Fruit fly (Drosophila melanogaster) whole organism, pupa: ENCODE measurements around the gene CG32945.

Source experiments
- CG12605 ChIP-seq: fragments of 200-800 bp; sonication (Bioruptor generic); IDR thresholded peaks from 2 replicates; pipeline ENCODE4 v1.3.6; 2022; ENCODE audit warnings: missing biosample characterization, missing genetic modification characterization
- CG14655 ChIP-seq: fragments of 200-800 bp; sonication (Bioruptor generic); optimal IDR thresholded peaks from 3 replicates; lab custom pipeline; 2017; ENCODE audit warnings: mild to moderate bottlenecking, missing biosample characterization, missing genetic modification reagents, missing genetic modification characterization
- CG15710 ChIP-seq: fragments of 200-800 bp; sonication (Bioruptor generic); optimal IDR thresholded peaks from 2 replicates; lab custom pipeline; 2018; ENCODE audit warnings: missing biosample characterization, mild to moderate bottlenecking, missing genetic modification characterization, moderate library complexity
- CG32121 ChIP-seq: fragments of 200-800 bp; sonication (Bioruptor generic); IDR thresholded peaks from 2 replicates; pipeline ENCODE4 v1.3.6; 2022; ENCODE audit warnings: missing biosample characterization, missing genetic modification characterization
- CG34367 ChIP-seq: fragments of 200-800 bp; sonication (Bioruptor generic); optimal IDR thresholded peaks from 2 replicates; lab custom pipeline; 2018; ENCODE audit warnings: missing biosample characterization, mild to moderate bottlenecking, missing genetic modification characterization
- CG8301 ChIP-seq: fragments of 200-800 bp; sonication (Bioruptor generic); optimal IDR thresholded peaks from 2 replicates; lab custom pipeline; 2018; ENCODE audit warnings: missing biosample characterization, mild to moderate bottlenecking, missing genetic modification characterization
- D1 ChIP-seq: fragments of 200-800 bp; sonication (Bioruptor generic); optimal IDR thresholded peaks from 2 replicates; lab custom pipeline; 2018; ENCODE audit warnings: missing biosample characterization, mild to moderate bottlenecking, missing genetic modification characterization, moderate library complexity
- Ets98B ChIP-seq: fragments of 200-800 bp; sonication (Bioruptor generic); IDR thresholded peaks from 2 replicates; pipeline ENCODE4 v1.3.6; 2022; ENCODE audit warnings: missing biosample characterization, missing genetic modification characterization
- Pif1A ChIP-seq: fragments of 200-800 bp; sonication (Bioruptor generic); optimal IDR thresholded peaks from 3 replicates; lab custom pipeline; 2016; ENCODE audit warnings: missing biosample characterization, missing genetic modification characterization
- Pif1B ChIP-seq: fragments of 200-800 bp; sonication (Bioruptor generic); optimal IDR thresholded peaks from 3 replicates; lab custom pipeline; 2016; ENCODE audit warnings: missing biosample characterization, missing genetic modification characterization
- Snoo ChIP-seq: fragments of 200-800 bp; sonication (Bioruptor generic); optimal IDR thresholded peaks from 3 replicates; lab custom pipeline; 2017; ENCODE audit warnings: missing biosample characterization, mild to moderate bottlenecking, missing genetic modification characterization, inconsistent platforms
- fd96Ca ChIP-seq: fragments of 200-800 bp; sonication (Bioruptor generic); IDR thresholded peaks from 3 replicates; pipeline ENCODE4 v1.3.6; 2022; ENCODE audit warnings: missing biosample characterization, missing genetic modification characterization
- gl ChIP-seq: fragments of 200-800 bp; sonication (Bioruptor generic); optimal IDR thresholded peaks from 2 replicates; lab custom pipeline; 2018; ENCODE audit warnings: missing biosample characterization, mild to moderate bottlenecking, missing genetic modification characterization

The CG32945 gene

DNA sequence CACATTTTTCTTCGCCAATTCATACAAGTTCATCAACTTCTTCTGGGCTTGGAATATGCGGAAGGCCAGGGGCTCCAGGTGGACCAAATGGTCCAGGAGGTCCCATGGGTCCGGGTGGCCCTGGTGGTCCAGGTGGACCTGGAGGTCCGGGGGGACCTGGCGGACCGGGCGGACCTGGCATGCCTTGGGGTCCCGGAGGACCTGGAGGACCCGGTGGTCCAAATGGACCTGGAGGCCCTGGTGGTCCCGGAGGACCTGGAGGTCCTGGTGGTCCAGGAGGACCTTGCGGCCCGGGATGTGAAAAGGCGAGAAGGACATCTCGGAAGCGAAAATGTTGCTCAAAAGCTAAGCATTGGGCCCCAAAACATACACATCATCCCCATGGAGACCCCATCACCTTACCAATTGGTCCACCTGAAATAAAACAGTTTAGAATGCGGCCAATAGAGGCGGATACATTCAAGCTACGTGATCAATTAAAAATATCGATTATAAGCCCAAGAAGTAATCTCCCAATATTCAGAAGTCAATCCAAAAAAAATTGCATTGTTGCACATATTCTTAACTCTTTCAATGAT is 35.7 kb downstream of the CG32945 start:
- no peak for TF ChIP-seq Ets98B (GFP tag; lab: Robert Waterston, UW)

dm6 chr3R:4541056-4541455 is 37.4 kb downstream of the CG32945 start, which contains the start of gene Mur82C:
Mur82C (plus strand) TSS chr3R:4541356.
- TF ChIP-seq D1 (tag; lab: Kevin White, UChicago) (no peak), Pif1A (no peak), CG8301 (no peak), CG14655 (GFP tag; lab: Kevin White, UChicago) (no peak), Ets98B (GFP tag; lab: Robert Waterston, UW) (no peak), CG34367 (tag; lab: Kevin White, UChicago) (no peak), Snoo (tag; lab: Kevin White, UChicago) (no peak)

DNA sequence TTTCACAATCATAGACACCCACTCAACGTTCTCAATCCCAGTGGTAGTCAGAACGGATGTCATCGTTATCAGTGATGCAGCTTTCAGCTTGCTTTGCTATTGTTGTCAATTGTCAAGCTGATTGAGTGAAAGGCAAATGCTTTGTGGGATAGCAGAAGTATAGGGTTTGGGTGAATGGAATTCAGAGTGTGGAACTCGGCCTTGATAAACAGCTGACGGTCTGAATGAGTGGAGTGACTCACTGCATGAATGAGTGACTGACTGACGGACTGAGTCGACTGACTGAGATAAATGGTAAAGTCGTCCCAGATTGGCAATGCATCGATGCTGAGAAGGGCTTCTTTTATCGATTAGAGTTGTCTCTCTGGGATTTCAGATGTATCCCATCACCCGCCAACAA is 47.5 kb downstream of the CG32945 start:
- TF ChIP-seq gl (tag; lab: Kevin White, UChicago) (no peak), CG32121 (GFP tag; lab: Robert Waterston, UW) (no peak), Snoo (tag; lab: Kevin White, UChicago) (no peak), fd96Ca (GFP tag; lab: Robert Waterston, UW) (no peak), D1 (tag; lab: Kevin White, UChicago) (no peak), CG15710 (no peak), Pif1B (no peak), Ets98B (GFP tag; lab: Robert Waterston, UW) (no peak), CG12605 (GFP tag; lab: Robert Waterston, UW) (no peak), CG8301 (no peak), Pif1A (no peak)
